Fruit fly (Drosophila melanogaster): ENCODE measurements around the gene Dph1.

Dph1 gene

dm6 chr3L:11704902-11705546 lies 8.3 kb upstream of the Dph1 start:
- TF ChIP-seq Sp1 (GFP tag; optimal IDR thresholded peaks at IDR 0.05) (no peak), Myc (optimal IDR thresholded peaks at IDR 0.05) (no peak), foxo (GFP tag; optimal IDR thresholded peaks at IDR 0.05) (no peak), CG32264 (GFP tag; optimal IDR thresholded peaks at IDR 0.05) (no peak), Hr78 (GFP tag; optimal IDR thresholded peaks at IDR 0.05) (no peak), dsf (GFP tag; optimal IDR thresholded peaks at IDR 0.05; ENCODE audit: borderline replicate concordance) (no peak), Hnf4 (GFP tag; optimal IDR thresholded peaks at IDR 0.05) (no peak), rgr (GFP tag; optimal IDR thresholded peaks at IDR 0.05) (no peak), pan (optimal IDR thresholded peaks at IDR 0.05) (no peak), tai (GFP tag; optimal IDR thresholded peaks at IDR 0.05) (no peak), HLH106 (tag; optimal IDR thresholded peaks at IDR 0.05) (no peak), jim (GFP tag; optimal IDR thresholded peaks at IDR 0.05) (no peak), Mio (GFP tag; optimal IDR thresholded peaks at IDR 0.05) (no peak), GATAd (GFP tag; optimal IDR thresholded peaks at IDR 0.05) (no peak), psq (GFP tag; optimal IDR thresholded peaks at IDR 0.05) (no peak), woc (GFP tag; optimal IDR thresholded peaks at IDR 0.05) (no peak), Hr83 (GFP tag; optimal IDR thresholded peaks at IDR 0.05; ENCODE audit: poor library complexity, severe bottlenecking) (no peak), ey (GFP tag; optimal IDR thresholded peaks at IDR 0.05) (no peak), Dif (GFP tag; optimal IDR thresholded peaks at IDR 0.05; ENCODE audit: partially characterized antibody) (no peak), fru (GFP tag; optimal IDR thresholded peaks at IDR 0.05) (no peak)

- TF ChIP-seq Hr78 (GFP tag; optimal IDR thresholded peaks at IDR 0.05): no peak
- no peak for TF ChIP-seq woc (GFP tag; optimal IDR thresholded peaks at IDR 0.05)
- no peak for TF ChIP-seq HLH106 (tag; optimal IDR thresholded peaks at IDR 0.05)
Measured at dm6 chr3L:11703579-11703978, 6.8 kb upstream of the Dph1 start.

dm6 chr3L:11701649-11702048 lies 4.9 kb upstream of the Dph1 start:
- no peak for TF ChIP-seq lola (GFP tag; optimal IDR thresholded peaks at IDR 0.05)
- TF ChIP-seq fru (GFP tag; optimal IDR thresholded peaks at IDR 0.05): no peak
- no peak for TF ChIP-seq woc (GFP tag; optimal IDR thresholded peaks at IDR 0.05)
- TF ChIP-seq brk (GFP tag; optimal IDR thresholded peaks at IDR 0.05): no peak
- no peak for TF ChIP-seq Rel (GFP tag; optimal IDR thresholded peaks at IDR 0.05)
- no peak for TF ChIP-seq Rel (tag; optimal IDR thresholded peaks at IDR 0.05)
- TF ChIP-seq Sp1 (GFP tag; optimal IDR thresholded peaks at IDR 0.05): no peak
- no peak for TF ChIP-seq Dfd (GFP tag; optimal IDR thresholded peaks at IDR 0.05)
- TF ChIP-seq Hr78 (GFP tag; optimal IDR thresholded peaks at IDR 0.05): no peak
- TF ChIP-seq Myc (optimal IDR thresholded peaks at IDR 0.05): no peak
- no peak for TF ChIP-seq Mio (GFP tag; optimal IDR thresholded peaks at IDR 0.05)
- TF ChIP-seq N (GFP tag; optimal IDR thresholded peaks at IDR 0.05): no peak
- no peak for TF ChIP-seq Hnf4 (GFP tag; optimal IDR thresholded peaks at IDR 0.05)
- TF ChIP-seq br (GFP tag; optimal IDR thresholded peaks at IDR 0.05): no peak
- no peak for TF ChIP-seq sv (GFP tag; optimal IDR thresholded peaks at IDR 0.05)
- TF ChIP-seq psq (GFP tag; optimal IDR thresholded peaks at IDR 0.05): no peak
- no peak for TF ChIP-seq HLH106 (tag; optimal IDR thresholded peaks at IDR 0.05)
- TF ChIP-seq CG9705 (GFP tag; optimal IDR thresholded peaks at IDR 0.05): no peak
- TF ChIP-seq Hr83 (GFP tag; optimal IDR thresholded peaks at IDR 0.05; ENCODE audit: poor library complexity, severe bottlenecking): no peak
- TF ChIP-seq OdsH (GFP tag; optimal IDR thresholded peaks at IDR 0.05): no peak
- TF ChIP-seq dsf (GFP tag; optimal IDR thresholded peaks at IDR 0.05; ENCODE audit: borderline replicate concordance): no peak

- TF ChIP-seq fru (GFP tag; optimal IDR thresholded peaks at IDR 0.05): no peak
Measured at dm6 chr3L:11699163-11699562, 2.4 kb upstream of the Dph1 start, which contains the start of gene Dnai2. TSS of gene Dnai2 (minus strand) at chr3L:11699263.

dm6 chr3L:11695827-11696226 lies 936 bp downstream of the Dph1 start:
- TF ChIP-seq Rel (GFP tag; optimal IDR thresholded peaks at IDR 0.05): no peak
- TF ChIP-seq Rel (tag; optimal IDR thresholded peaks at IDR 0.05): peak; percentile 88
- TF ChIP-seq dl (GFP tag; optimal IDR thresholded peaks at IDR 0.05; ENCODE audit: insufficient read depth in 1 of 2, partially characterized antibody in 2 of 2): no peak
- no peak for TF ChIP-seq Jra (GFP tag; optimal IDR thresholded peaks at IDR 0.05)
- TF ChIP-seq Vsx2 (GFP tag; optimal IDR thresholded peaks at IDR 0.05; ENCODE audit: partially characterized antibody): peak; percentile 77
- TF ChIP-seq Dfd (GFP tag; optimal IDR thresholded peaks at IDR 0.05): no peak
- no peak for TF ChIP-seq CG32264 (GFP tag; optimal IDR thresholded peaks at IDR 0.05)
- no peak for TF ChIP-seq HLH106 (tag; optimal IDR thresholded peaks at IDR 0.05)
- TF ChIP-seq Mio (GFP tag; optimal IDR thresholded peaks at IDR 0.05): no peak
- no peak for TF ChIP-seq CrebA (GFP tag; optimal IDR thresholded peaks at IDR 0.05; ENCODE audit: borderline replicate concordance)

Measured in whole organism, wandering third instar larva.